Worm (Caenorhabditis elegans) whole organism, mixed stage, embryonic: ENCODE measurements around the gene tba-9.

Source experiments
- elt-1 ChIP-seq: sonication (generic microtip); optimal IDR thresholded peaks from 2 replicates; lab custom pipeline; 2017; ENCODE audit warnings: missing genetic modification characterization, mild to moderate bottlenecking, missing compliant biosample characterization, antibody characterized with exemption, moderate library complexity, borderline replicate concordance; ENCODE audit not compliant: insufficient read depth
- nhr-12 ChIP-seq: fragments of 150-350 bp; optimal IDR thresholded peaks from 2 replicates; lab custom pipeline; 2014; ENCODE audit warnings: missing biosample characterization, missing genetic modification characterization
- pha-4 ChIP-seq: fragments of 150-350 bp; optimal IDR thresholded peaks from 2 replicates; lab custom pipeline; 2018; ENCODE audit warnings: missing biosample characterization, missing genetic modification reagents, missing genetic modification characterization
- snpc-4 ChIP-seq: fragments of 150-350 bp; optimal IDR thresholded peaks from 2 replicates; lab custom pipeline; 2014; ENCODE audit warnings: missing biosample characterization, missing genetic modification characterization
- ztf-11 ChIP-seq: fragments of 150-350 bp; optimal IDR thresholded peaks from 2 replicates; lab custom pipeline; 2014; ENCODE audit warnings: missing biosample characterization, missing genetic modification characterization

DNA sequence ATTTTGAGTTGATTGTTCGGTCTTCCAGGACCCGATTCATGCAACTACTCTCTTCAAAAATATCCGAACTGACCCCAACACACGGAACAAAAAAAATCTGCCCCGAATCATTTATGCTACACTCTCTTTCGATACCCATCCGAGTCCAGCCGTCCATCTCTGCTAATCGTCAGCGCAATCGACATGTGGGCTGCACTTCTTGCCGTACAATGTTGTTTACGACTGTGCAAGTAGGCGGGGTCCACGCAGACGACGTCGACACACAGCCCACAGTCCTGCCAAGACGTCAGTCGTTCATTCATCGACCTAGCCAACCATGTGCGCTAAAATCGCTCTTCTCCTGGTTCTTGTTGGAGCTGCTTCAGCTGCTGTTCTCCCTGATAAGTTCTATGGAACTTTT is 6.2 kb downstream of the tba-9 start, which contains the start of gene lbp-1:
- TF ChIP-seq snpc-4 (tag; lab: Kevin White, UChicago) (no peak), nhr-12 (tag; lab: Kevin White, UChicago) (peak; percentile 47), elt-1 (tag; lab: Kevin White, UChicago) (no peak), pha-4 (tag; lab: Kevin White, UChicago) (no peak), ztf-11 (tag; lab: Kevin White, UChicago) (no peak)
